Fruit fly (Drosophila melanogaster): ENCODE results near the gene CG13312.

The CG13312 gene

dm6 chr3L:8807113-8807651 lies at the start of gene CG13312, which contains the start of gene CG32024:
CG13312 (minus strand) TSS chr3L:8807213.
CG32024 (plus strand) TSS chr3L:8807601.
- TF ChIP-seq ey (GFP tag; optimal IDR thresholded peaks at IDR 0.05) (no peak), Abd-B (GFP tag; optimal IDR thresholded peaks at IDR 0.05) (no peak), Rel (GFP tag; optimal IDR thresholded peaks at IDR 0.05) (no peak), Rel (tag; optimal IDR thresholded peaks at IDR 0.05) (no peak), OdsH (GFP tag; optimal IDR thresholded peaks at IDR 0.05) (no peak), jim (GFP tag; optimal IDR thresholded peaks at IDR 0.05) (no peak), Vsx2 (GFP tag; optimal IDR thresholded peaks at IDR 0.05; ENCODE audit: partially characterized antibody) (no peak), brk (GFP tag; optimal IDR thresholded peaks at IDR 0.05) (no peak), foxo (GFP tag; optimal IDR thresholded peaks at IDR 0.05) (no peak), Mio (GFP tag; optimal IDR thresholded peaks at IDR 0.05) (no peak), rgr (GFP tag; optimal IDR thresholded peaks at IDR 0.05) (no peak), tai (GFP tag; optimal IDR thresholded peaks at IDR 0.05) (no peak), CG32264 (GFP tag; optimal IDR thresholded peaks at IDR 0.05) (no peak)

- TF ChIP-seq ey (GFP tag; optimal IDR thresholded peaks at IDR 0.05) (no peak), CG32264 (GFP tag; optimal IDR thresholded peaks at IDR 0.05) (no peak), dmrt93B (GFP tag; optimal IDR thresholded peaks at IDR 0.05) (no peak), HLH106 (tag; optimal IDR thresholded peaks at IDR 0.05) (no peak), Hr83 (GFP tag; optimal IDR thresholded peaks at IDR 0.05; ENCODE audit: poor library complexity, severe bottlenecking) (peak; percentile 14), Sp1 (GFP tag; optimal IDR thresholded peaks at IDR 0.05) (no peak), sage (GFP tag; optimal IDR thresholded peaks at IDR 0.05) (no peak)
These were observed 48.2 kb upstream of the CG13312 start for dm6 chr3L:8855262-8855661.

- TF ChIP-seq CG32264 (GFP tag; optimal IDR thresholded peaks at IDR 0.05), result no peak
These were observed 46.4 kb upstream of the CG13312 start for dm6 chr3L:8853382-8853781.

dm6 chr3L:8852907-8853306 lies 45.9 kb upstream of the CG13312 start:
- TF ChIP-seq foxo (GFP tag; optimal IDR thresholded peaks at IDR 0.05) (peak in 1 of 2 experiments; percentile 23), Vsx2 (GFP tag; optimal IDR thresholded peaks at IDR 0.05; ENCODE audit: partially characterized antibody) (no peak), fru (GFP tag; optimal IDR thresholded peaks at IDR 0.05) (peak; percentile 40)

dm6 chr3L:8851950-8852349 lies 44.9 kb upstream of the CG13312 start:
- TF ChIP-seq Hnf4 (GFP tag; optimal IDR thresholded peaks at IDR 0.05) (no peak), usp (GFP tag; optimal IDR thresholded peaks at IDR 0.05) (no peak), CrebA (GFP tag; optimal IDR thresholded peaks at IDR 0.05; ENCODE audit: borderline replicate concordance) (no peak), dsf (GFP tag; optimal IDR thresholded peaks at IDR 0.05; ENCODE audit: borderline replicate concordance) (no peak), Dif (GFP tag; optimal IDR thresholded peaks at IDR 0.05; ENCODE audit: partially characterized antibody) (no peak), ey (GFP tag; optimal IDR thresholded peaks at IDR 0.05) (no peak), jim (GFP tag; optimal IDR thresholded peaks at IDR 0.05) (no peak), foxo (GFP tag; optimal IDR thresholded peaks at IDR 0.05) (no peak), Mio (GFP tag; optimal IDR thresholded peaks at IDR 0.05) (no peak), Abd-B (GFP tag; optimal IDR thresholded peaks at IDR 0.05) (no peak), CG9705 (GFP tag; optimal IDR thresholded peaks at IDR 0.05) (no peak), woc (GFP tag; optimal IDR thresholded peaks at IDR 0.05) (no peak), sv (GFP tag; optimal IDR thresholded peaks at IDR 0.05) (no peak), brk (GFP tag; optimal IDR thresholded peaks at IDR 0.05) (no peak), Vsx2 (GFP tag; optimal IDR thresholded peaks at IDR 0.05; ENCODE audit: partially characterized antibody) (no peak), GATAd (GFP tag; optimal IDR thresholded peaks at IDR 0.05) (no peak), h (GFP tag; optimal IDR thresholded peaks at IDR 0.05) (no peak)
